Fruit fly (Drosophila melanogaster): Measurements from ENCODE around the gene CG31867.

CG31867 gene

DNA sequence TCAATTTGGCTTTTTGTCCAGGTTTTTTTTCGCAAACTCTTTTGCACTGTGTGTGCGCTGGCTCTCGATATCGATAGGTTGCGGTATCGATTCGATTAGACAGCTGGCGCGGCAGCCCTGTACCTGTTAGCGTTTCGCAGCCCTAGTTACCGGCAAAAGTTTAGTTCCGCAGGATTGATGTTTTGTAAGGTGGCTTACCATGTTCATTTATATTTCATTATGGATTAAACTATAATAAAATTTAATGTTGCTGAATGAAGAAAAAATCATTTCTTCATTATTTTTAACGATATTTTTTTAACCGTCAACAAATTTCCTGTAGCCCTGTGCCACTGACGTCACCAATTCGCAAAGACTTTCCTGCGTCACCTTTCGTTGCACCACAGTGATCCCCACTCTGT lies 38.7 kb downstream of the CG31867 start, which contains the start of gene Reps (continued):
- TF ChIP-seq br (GFP tag; optimal IDR thresholded peaks at IDR 0.05): peak; percentile 97
- TF ChIP-seq Vsx2 (GFP tag; optimal IDR thresholded peaks at IDR 0.05; ENCODE audit: partially characterized antibody): no peak
- no peak for TF ChIP-seq Dfd (GFP tag; optimal IDR thresholded peaks at IDR 0.05)
- TF ChIP-seq Myc (optimal IDR thresholded peaks at IDR 0.05): no peak

DNA sequence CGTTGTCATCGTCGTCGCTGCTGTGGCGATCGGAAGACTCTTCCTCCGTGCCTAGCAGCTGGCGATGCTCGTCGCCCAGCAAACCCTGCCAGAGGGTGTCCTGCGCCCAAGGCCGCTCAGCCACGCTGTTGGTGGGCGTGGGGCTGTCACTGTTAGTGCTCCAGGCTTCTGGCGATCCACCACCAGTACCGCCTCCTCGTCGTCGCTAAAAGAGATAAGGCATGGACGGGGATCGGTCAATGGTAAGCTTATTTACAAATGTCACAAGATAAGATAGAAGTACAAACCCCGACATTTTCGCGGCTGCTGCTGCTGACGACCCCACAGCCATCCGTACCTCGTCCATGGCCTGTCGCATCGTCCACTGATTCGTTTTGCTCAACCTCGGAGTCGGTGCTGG lies 39.9 kb downstream of the CG31867 start:
- TF ChIP-seq CG32264 (GFP tag; optimal IDR thresholded peaks at IDR 0.05) (no peak), Sp1 (GFP tag; optimal IDR thresholded peaks at IDR 0.05) (no peak), Dfd (GFP tag; optimal IDR thresholded peaks at IDR 0.05) (no peak), Abd-B (GFP tag; optimal IDR thresholded peaks at IDR 0.05) (no peak)

DNA sequence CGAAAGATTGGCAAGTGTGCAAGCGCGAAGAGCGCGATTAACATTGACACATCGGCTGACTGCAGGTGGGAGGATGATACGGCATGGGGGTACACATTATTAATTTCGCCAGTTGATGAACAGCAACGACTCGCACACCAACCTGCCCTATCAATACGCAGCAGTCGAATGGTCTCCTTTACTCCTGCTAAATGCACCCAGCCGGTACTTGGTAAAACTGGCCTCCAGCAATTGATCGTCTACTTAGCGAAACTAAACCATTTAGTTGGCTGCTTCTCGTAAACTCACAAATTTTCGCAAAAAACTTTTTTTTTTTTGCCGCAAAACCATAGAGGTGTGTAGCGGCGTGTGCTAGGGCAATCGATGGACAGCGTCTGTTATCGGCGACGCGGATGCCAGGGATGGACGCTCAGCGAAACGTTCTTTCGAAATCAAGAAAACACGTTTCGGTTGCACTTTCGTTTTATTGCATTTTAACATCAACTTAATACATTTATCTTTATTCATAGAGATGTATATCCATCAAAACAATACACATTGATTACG lies 44.6 kb downstream of the CG31867 start, which contains the start of gene Ge-1:
Gene Ge-1 (minus strand): TSS at position 373 of the 546 bp plus-strand sequence.
- peak; percentile 20 for TF ChIP-seq Hr83 (GFP tag; optimal IDR thresholded peaks at IDR 0.05; ENCODE audit: poor library complexity, severe bottlenecking)
- no peak for TF ChIP-seq usp (GFP tag; optimal IDR thresholded peaks at IDR 0.05)
